Worm (Caenorhabditis elegans): ENCODE data around the gene C32H11.4.
"Not testable (repeated sequence)": the region's sequence is repeated elsewhere in the genome, so short reads cannot be mapped to it uniquely, and the experiment has no call there.

The C32H11.4 gene

DNA sequence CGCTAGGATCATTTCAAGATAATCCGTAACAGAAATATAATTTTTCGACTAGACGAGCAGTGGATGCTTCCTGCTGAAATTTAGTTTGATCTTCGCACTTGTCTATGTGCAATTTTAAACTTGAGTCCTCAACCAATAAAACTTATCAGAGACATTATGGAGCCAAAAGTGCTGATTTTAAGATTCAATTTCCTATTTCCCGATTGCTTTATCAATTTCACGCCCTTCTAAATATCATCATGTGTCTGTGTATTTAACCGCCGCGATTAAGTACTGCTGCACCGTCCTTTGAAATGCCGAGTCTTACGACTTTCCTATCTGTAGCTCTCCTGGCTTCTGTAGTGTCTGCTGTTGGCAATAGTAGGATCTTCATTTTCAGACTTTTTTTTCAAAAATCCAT lies at the start of gene C32H11.4:
TSS of gene C32H11.4 (plus strand) at position 238 of the 400 bp plus-strand sequence.
- TF ChIP-seq unc-62 (GFP tag; optimal IDR thresholded peaks at IDR 0.05): no peak

DNA sequence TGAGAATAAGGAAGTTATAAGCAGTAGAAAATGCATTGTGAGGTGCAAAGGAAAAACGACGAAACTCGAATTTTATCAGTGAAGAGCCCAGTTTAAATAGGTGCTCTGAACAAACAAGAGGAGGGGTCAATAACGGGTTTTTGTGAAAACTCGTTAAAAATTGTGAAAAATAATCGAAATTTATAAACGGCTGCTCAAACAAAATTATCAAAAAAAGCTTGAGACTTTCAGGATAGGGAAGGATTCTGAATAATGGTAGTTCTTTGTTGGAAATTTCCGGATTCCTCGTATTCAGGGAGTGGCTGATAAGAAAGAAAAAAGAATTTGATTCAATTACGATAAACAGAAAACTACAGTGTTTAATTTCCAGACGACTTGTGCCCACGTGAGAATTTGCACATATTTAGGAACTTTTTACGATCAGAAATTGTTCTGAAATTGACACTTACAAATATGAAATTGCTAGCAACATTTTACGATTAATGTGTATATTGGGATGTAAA lies 49.6 kb upstream of the C32H11.4 start, which contains the start of gene clec-187:
TSS of gene clec-187 (minus strand) at position 51 of the 503 bp plus-strand sequence.
- TF ChIP-seq unc-62 (GFP tag; optimal IDR thresholded peaks at IDR 0.05): no peak

DNA sequence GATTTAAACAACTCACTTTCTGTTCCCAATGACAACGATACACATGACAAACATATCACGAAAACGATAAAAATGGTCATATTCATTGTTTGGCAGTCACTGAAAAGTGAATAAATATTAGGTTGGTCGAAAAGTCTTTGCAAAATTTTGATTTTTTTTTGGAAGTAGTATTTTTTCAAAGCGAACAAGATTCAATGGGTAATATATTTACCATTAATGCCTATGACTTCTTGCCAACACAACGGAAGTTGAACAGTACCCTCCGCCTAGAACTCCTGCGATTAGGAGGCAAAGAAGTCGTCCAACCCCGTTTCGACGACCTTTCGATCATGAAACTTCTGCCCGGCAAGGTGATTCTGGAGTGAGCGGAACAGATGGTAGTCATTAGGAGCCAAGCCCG lies 45.8 kb upstream of the C32H11.4 start, which contains the start of gene ZK896.1:
TSS of gene ZK896.1 (minus strand) at position 101 of the 400 bp plus-strand sequence.
- not testable (repeated sequence) for TF ChIP-seq unc-62 (GFP tag; optimal IDR thresholded peaks at IDR 0.05)

DNA sequence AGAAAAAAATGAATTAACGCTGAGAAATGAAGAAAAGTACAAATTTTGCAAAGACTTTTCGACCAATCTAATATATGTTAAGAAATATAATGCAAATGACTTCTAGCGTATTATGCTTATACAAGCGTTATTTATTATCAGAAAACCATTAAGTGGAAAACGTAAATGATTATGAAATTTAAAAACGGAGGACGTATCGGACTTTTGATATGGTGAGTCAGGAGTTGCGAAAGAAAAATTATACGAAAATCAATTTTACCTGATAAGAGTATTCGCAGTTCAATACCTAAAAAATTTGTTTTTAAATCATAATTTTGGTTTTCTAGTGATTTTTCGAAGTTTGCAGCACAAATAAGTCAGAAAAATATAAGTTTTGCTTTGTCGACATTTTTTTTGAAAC lies 44.5 kb upstream of the C32H11.4 start:
- no peak for TF ChIP-seq unc-62 (GFP tag; optimal IDR thresholded peaks at IDR 0.05)

DNA sequence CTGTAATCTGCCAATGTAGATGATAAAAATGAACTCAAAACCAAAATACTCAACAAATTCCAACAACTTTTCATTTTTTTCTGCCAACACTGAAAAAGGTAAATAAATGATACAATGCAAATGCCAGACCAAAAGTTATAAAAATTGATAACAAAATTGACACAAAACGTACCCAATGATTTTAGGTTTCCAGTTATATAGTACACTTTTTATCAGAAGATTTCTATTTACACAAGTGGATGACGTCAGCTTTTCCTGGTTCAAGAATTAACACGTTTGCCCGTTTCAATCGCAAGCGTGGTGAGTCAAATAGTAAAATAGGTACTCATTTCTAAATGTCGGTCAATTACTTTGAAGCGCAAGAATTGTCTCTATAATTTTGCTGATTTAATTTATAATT lies 41.5 kb upstream of the C32H11.4 start, which contains the start of gene ZK896.5:
TSS of gene ZK896.5 (minus strand) at position 89 of the 400 bp plus-strand sequence.
- TF ChIP-seq unc-62 (GFP tag; optimal IDR thresholded peaks at IDR 0.05): no peak

DNA sequence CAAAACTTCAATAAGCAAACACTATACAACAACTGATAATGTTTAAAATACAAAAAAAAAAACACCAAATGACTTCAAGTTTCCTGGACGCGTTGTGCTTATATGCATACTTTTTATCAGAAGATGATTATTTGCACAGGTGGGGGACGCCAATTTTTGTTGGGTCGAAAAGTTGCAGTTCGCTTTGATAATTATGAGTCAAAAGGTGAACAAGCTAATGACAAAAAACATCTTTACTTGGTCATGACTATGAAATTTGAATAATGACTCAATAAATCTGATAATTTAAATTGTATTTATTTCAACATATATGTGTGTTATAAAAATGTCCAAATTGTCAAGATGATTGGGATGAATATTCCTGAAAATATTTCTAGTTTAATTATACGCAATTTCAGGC lies 37.9 kb upstream of the C32H11.4 start, which contains the start of gene ZK896.4:
TSS of gene ZK896.4 (minus strand) at position 101 of the 400 bp plus-strand sequence.
- no peak for TF ChIP-seq unc-62 (GFP tag; optimal IDR thresholded peaks at IDR 0.05)

DNA sequence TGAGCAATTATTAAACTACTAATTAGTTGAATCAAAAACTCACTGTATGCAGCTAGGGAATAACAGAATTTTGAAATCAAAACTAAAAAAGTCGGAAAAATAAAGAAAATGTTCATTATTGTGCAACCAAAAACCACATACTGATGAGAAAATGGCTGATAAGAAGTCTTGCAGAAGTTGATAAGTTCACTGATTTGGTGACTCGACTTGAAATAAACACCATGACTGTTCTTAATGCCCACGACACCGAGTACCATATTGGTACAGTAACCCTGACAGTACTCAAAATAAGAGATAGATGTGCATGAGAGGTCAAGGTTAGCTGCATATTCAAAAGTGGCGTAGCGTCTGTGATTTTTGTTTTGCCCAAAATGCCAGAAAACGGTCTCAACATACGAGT lies 35.1 kb upstream of the C32H11.4 start:
- no peak for TF ChIP-seq unc-62 (GFP tag; optimal IDR thresholded peaks at IDR 0.05)

DNA sequence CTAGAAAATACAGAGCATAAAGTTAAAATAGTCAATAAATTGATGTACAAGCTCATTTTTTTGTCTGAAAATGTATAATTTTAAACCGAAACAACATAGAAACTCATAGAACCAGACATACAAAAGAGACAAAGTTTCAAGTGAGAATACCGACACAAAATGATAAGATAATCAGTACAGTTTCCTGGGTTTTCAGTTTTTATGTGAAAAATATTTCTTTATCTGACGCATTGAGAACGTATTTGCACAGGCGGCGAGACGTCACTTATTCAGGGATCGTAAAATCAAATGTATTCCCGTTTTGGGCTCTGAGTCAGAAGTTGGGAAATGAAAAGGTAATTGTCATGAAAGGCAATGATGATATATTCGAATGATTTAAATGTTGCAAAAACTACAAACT lies 30.6 kb upstream of the C32H11.4 start, which contains the start of gene K08D8.6:
TSS of gene K08D8.6 (minus strand) at position 64 of the 400 bp plus-strand sequence.
- no peak for TF ChIP-seq unc-62 (GFP tag; optimal IDR thresholded peaks at IDR 0.05)

DNA sequence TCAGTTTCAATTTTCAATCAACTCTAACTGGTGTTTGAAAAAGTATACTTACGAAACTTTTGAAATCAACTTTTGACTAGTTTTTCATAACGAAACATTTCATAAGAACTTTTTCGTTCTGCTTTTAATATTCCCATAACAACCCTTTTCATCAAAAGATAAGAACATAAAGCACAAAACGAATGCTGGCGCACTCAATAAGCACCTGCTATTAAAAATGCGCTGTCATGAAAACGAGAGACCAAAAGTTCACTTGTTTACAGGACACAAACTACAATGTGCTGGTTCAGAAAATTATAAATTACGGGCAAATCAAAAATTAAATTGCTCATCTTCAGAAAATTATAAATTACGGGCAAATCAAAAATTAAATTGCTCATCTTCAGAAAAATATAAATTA lies 30.0 kb upstream of the C32H11.4 start:
- no peak for TF ChIP-seq unc-62 (GFP tag; optimal IDR thresholded peaks at IDR 0.05)

DNA sequence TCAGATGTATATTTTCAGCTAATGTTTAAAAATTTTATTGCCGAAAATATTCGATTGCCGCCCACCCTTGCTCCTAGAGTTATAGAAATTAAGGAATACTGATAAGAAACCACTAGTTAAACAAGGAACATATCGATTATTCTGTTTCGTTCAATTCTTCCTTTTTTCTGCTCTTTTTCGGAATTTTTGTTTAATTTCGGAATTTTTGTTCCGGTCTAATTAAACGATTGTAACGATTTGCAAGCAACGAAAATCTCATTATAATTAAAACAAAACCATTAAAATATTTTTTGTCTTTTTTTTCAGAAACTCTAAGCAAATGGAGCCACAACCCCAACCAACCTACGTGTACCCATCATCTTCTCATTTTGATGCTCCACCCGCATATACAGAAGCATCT lies 28.9 kb upstream of the C32H11.4 start, which contains the start of gene K08D8.1:
TSS of gene K08D8.1 (plus strand) at position 301 of the 400 bp plus-strand sequence.
- TF ChIP-seq unc-62 (GFP tag; optimal IDR thresholded peaks at IDR 0.05): no peak

DNA sequence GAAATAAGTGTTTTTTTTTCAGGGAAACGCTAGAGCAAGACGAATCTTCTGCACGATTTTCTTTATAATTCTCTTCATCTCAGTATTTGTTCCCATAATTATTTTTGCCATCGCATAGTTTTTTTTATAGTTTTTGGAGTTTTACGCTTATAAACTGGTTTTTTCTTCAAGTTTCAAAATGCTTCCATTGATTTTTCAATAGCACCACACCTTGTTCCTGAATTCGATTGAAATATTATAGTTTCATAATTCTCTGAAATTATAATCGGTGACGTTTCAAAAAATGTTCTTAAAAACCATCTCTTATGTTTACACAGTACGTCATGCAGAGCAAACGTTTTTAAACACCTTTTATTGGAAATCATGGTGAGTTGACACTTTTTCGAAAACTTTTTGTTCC lies 27.9 kb upstream of the C32H11.4 start, which contains the start of gene K08D8.12:
TSS of gene K08D8.12 (plus strand) at position 301 of the 400 bp plus-strand sequence.
- no peak for TF ChIP-seq unc-62 (GFP tag; optimal IDR thresholded peaks at IDR 0.05)

DNA sequence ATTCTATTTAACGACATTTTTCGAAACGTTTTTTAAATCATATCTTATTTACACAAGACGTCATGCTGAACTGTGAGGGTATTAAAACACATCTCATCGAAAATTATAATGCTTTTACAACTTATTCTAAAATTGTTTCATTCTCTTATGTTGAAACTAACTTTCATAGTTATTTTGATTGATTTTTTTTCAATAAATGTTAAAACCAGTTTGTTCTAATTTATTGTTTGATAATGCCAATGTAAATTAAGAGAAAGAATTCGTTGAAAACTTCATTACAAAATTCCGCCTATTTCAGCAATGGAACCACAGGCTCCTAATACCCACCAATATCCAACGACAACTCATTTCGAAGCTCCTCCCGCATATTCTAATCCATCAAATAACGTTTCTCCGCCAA lies 26.1 kb upstream of the C32H11.4 start, which contains the start of gene K08D8.11:
TSS of gene K08D8.11 (plus strand) at position 301 of the 400 bp plus-strand sequence.
- no peak for TF ChIP-seq unc-62 (GFP tag; optimal IDR thresholded peaks at IDR 0.05)

DNA sequence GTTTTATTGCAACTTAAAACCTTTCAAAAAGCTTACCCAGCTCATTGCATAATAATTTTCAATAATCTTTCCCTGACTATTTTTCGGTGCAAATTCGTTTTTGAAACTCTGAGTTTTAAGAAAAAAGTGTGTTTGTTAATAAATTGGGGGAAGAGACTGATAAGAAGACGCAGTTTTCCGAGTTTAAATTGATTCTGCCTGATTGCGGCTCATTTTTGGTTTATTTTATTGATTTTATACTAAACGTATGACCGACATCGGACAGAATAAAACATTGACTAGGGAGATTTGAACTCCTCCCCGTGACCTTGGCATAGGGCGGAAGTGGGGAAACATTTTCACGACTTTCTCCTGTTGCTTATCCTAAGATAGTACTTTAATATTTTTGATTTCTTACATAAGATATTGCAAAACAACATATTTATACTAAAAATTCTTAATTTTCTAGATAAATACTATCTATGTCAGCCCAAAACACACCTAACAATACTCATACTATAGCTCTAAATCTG lies 24.6 kb upstream of the C32H11.4 start, which contains the start of gene K08D8.7:
TSS of gene K08D8.7 (plus strand) at position 462 of the 512 bp plus-strand sequence.
- TF ChIP-seq unc-62 (GFP tag; optimal IDR thresholded peaks at IDR 0.05): no peak

DNA sequence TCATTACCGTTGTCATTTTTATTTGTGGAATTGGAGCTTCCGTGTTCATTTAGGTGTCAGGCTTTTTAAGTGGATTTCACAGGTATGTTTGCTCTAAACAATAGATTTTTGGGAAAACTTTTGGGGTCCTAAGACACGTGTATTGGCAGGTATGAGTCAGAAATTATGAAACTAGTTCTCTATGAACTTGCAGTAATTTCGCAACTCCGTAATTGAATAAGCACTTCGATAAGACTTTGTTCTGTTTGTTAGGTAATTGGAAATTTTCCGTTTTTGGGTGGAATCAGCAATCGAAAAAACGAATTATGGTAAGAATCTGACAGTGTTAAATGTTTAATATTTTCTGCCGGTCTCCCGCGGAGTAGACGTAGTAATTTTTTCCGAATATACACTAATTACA lies 23.9 kb upstream of the C32H11.4 start:
- no peak for TF ChIP-seq unc-62 (GFP tag; optimal IDR thresholded peaks at IDR 0.05)

DNA sequence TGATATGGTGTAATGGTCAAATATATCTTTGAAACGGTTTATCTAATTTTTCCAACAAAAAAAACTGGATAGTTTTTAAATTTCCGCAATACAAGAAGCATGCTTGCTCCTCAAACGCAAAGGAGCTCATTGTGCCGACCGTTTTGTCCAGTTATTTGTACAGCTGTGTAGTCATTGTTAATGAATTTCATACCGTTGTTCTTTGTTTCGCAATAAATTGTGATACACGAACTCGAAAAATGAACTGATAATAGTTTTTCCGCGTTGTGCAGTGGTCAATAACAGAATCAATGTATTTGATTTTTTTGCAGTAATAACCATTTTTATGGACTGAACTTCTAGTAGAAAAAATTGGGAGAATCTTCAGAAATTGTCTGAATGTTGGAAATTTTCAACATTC lies 22.2 kb upstream of the C32H11.4 start:
- no peak for TF ChIP-seq unc-62 (GFP tag; optimal IDR thresholded peaks at IDR 0.05)

DNA sequence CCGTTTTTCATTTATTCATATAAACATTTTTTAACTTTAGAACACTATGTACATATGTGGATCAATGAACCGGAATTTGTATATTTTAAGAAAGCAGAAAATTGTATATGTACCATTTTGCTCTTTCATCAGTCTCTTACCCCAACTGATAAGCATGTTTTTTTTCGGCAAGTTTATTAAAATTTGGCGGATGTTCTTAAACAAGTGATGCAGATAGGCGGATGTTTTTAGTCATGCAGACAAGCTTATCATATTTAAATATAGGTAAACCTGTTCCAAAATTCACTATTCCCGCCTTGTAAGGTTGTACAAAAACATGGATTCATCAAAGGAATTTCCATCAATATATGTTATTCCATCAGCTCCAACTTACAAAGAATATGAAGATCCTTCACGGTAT lies 21.7 kb upstream of the C32H11.4 start, which contains the start of gene K08D8.9:
TSS of gene K08D8.9 (plus strand) at position 301 of the 400 bp plus-strand sequence.
- TF ChIP-seq unc-62 (GFP tag; optimal IDR thresholded peaks at IDR 0.05): no peak

DNA sequence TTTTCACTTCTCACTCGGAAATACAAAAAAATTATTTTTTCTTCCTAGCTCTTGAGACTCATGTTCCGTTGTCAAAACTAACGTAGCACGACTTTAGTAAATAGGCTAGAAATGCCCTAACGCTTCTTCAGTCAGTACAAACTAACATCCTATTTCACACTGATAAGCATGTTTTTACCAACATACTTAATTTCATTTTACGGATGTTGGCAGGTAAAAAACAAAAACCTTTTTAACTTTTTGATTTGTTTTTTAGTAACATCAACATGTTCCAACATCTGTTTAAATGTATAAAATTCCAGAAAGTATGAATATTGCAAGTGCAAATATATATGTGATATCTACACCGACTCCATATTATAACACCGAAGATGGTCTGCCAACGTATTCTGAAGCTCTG lies 20.8 kb upstream of the C32H11.4 start, which contains the start of gene K08D8.10:
TSS of gene K08D8.10 (plus strand) at position 301 of the 400 bp plus-strand sequence.
- no peak for TF ChIP-seq unc-62 (GFP tag; optimal IDR thresholded peaks at IDR 0.05)
